Worm (Caenorhabditis elegans): ENCODE data around the gene T15B7.15.

DNA sequence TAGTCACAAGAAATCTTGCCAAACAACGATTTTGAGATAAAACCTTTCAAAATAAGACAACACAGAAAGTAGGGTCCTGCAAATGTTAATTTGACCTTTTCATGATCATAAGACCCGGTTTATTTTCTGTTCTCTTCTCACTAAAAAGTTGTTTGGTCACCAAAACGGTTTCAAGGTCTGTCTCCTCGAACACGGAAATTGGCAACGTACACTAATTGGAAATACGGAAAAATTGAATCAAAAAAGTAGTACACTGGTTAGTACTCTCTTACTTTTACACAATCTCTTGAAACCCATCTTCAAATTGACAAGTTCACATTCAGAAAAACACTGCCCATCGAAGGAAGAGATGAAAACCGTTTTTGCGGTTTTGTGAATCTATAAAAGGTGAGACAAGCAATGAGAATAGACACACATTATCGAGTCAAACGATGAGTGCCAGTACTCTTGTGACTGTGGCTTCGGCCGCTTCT lies 7.7 kb downstream of the T15B7.15 start, which contains the start of gene col-142:
- TF ChIP-seq pqm-1 (tag; optimal IDR thresholded peaks at IDR 0.05) (no peak), pha-4 (tag; optimal IDR thresholded peaks at IDR 0.05) (no peak), K09A11.1 (tag; optimal IDR thresholded peaks at IDR 0.05; ENCODE audit: insufficient read depth) (no peak), nhr-11 (tag; optimal IDR thresholded peaks at IDR 0.05) (no peak), hlh-13 (GFP tag; optimal IDR thresholded peaks at IDR 0.05) (no peak), ama-1 (optimal IDR thresholded peaks at IDR 0.05) (no peak)

Measured in whole organism, late embryonic.